Worm (Caenorhabditis elegans) whole organism, early embryonic: ENCODE results near the gene snpc-1.3.
"Not testable (repeated sequence)": the region's sequence is repeated elsewhere in the genome, so short reads cannot be mapped to it uniquely, and the experiment has no call there.

ENCODE experiments used
- F13C5.2 ChIP-seq: sonication (generic microtip); optimal IDR thresholded peaks from 2 replicates; lab custom pipeline; 2017; ENCODE audit warnings: mild to moderate bottlenecking, missing genetic modification characterization, inconsistent platforms, missing compliant biosample characterization
- aly-1 ChIP-seq: sonication (generic microtip); optimal IDR thresholded peaks from 2 replicates; lab custom pipeline; 2016; ENCODE audit warnings: missing genetic modification characterization, missing compliant biosample characterization
- ama-1 ChIP-seq: fragments of 150-350 bp; optimal IDR thresholded peaks from 2 replicates; lab custom pipeline; 2014
- ceh-36 ChIP-seq: sonication (generic microtip); optimal IDR thresholded peaks from 2 replicates; lab custom pipeline; 2016; ENCODE audit warnings: missing genetic modification characterization, inconsistent platforms, missing compliant biosample characterization
- ets-7 ChIP-seq: sonication (generic microtip); optimal IDR thresholded peaks from 2 replicates; lab custom pipeline; 2016; ENCODE audit warnings: missing genotype, missing genetic modification characterization, missing compliant biosample characterization
- flt-1 ChIP-seq: fragments of 200-800 bp; sonication (Bioruptor generic); IDR thresholded peaks from 2 replicates; pipeline ENCODE4 v1.3.6; 2022; ENCODE audit warnings: missing genetic modification characterization, missing compliant biosample characterization
- hmbx-1 ChIP-seq: sonication (generic microtip); optimal IDR thresholded peaks from 2 replicates; lab custom pipeline; 2016; ENCODE audit warnings: mild to moderate bottlenecking, missing genetic modification characterization, missing compliant biosample characterization
- hmg-4 ChIP-seq: fragments of 200-800 bp; sonication (Bioruptor generic); optimal IDR thresholded peaks from 2 replicates; lab custom pipeline; 2018; ENCODE audit warnings: mild to moderate bottlenecking, missing genetic modification characterization, missing compliant biosample characterization
- hnd-1 ChIP-seq: sonication (generic microtip); optimal IDR thresholded peaks from 2 replicates; lab custom pipeline; 2016; ENCODE audit warnings: missing genetic modification characterization, missing compliant biosample characterization
- pes-1 ChIP-seq: fragments of 200-800 bp; sonication (Bioruptor generic); IDR thresholded peaks from 2 replicates; pipeline ENCODE4 v1.3.6; 2022; ENCODE audit warnings: missing genetic modification reagents, missing genetic modification characterization, missing compliant biosample characterization
- scrt-1 ChIP-seq: fragments of 200-800 bp; sonication (Bioruptor generic); IDR thresholded peaks from 2 replicates; pipeline ENCODE4 v1.3.6; 2022; ENCODE audit warnings: missing genetic modification characterization, missing compliant biosample characterization
- sea-1 ChIP-seq: fragments of 200-800 bp; sonication (Bioruptor generic); conservative IDR thresholded peaks from 2 replicates; pipeline ENCODE4 v1.3.6; 2022; ENCODE audit warnings: missing genetic modification characterization, missing compliant biosample characterization
- tbx-37 ChIP-seq: fragments of 200-800 bp; sonication (Bioruptor generic); conservative IDR thresholded peaks from 2 replicates; pipeline ENCODE4 v1.3.6; 2022; ENCODE audit warnings: missing genetic modification reagents, missing genetic modification characterization, missing compliant biosample characterization
- tra-4 ChIP-seq: sonication (generic microtip); optimal IDR thresholded peaks from 2 replicates; lab custom pipeline; 2017; ENCODE audit warnings: missing genetic modification characterization, missing compliant biosample characterization

DNA sequence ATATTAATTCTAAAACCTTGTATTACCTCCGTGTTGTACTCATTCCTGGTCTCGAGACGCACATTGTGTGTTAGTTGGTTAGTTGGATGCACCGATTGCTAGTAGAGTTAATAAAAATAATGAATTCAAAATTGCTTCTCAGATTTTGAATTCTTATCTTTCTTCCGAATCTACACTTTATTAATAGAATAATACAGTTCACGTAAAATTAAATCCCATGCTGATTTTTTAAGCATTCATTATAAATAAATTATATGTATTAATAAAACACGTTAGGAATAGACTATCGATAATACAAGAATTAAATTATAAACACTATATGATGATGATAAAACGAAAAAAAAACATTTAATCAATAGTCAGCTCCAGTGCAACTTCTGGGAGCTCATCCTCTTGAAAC lies 29.5 kb upstream of the snpc-1.3 start, which contains the start of gene ZC317.6:
- not testable (repeated sequence) for TF ChIP-seq ceh-36 (tag; lab: Kevin White, UChicago); ama-1 (lab: Kevin White, UChicago); aly-1 (tag; lab: Kevin White, UChicago); pes-1 (GFP tag; lab: Robert Waterston, UW); sea-1 (GFP tag; lab: Robert Waterston, UW); tra-4 (tag; lab: Kevin White, UChicago); tbx-37 (GFP tag; lab: Robert Waterston, UW); flt-1 (GFP tag; lab: Robert Waterston, UW); hnd-1; F13C5.2 (tag; lab: Kevin White, UChicago); hmbx-1 (tag; lab: Kevin White, UChicago); hmg-4 (GFP tag; lab: Kevin White, UChicago); ets-7; scrt-1 (GFP tag; lab: Robert Waterston, UW)
